Worm (Caenorhabditis elegans) whole organism, mixed stage, embryonic: Measurements from ENCODE around the gene lgc-5.

ENCODE experiments used
- M03D4.4 ChIP-seq: sonication (generic microtip); optimal IDR thresholded peaks from 2 replicates; lab custom pipeline; 2017; ENCODE audit warnings: mild to moderate bottlenecking, missing genetic modification characterization, missing compliant biosample characterization
- blmp-1 ChIP-seq: fragments of 150-350 bp; optimal IDR thresholded peaks from 2 replicates; lab custom pipeline; 2014; ENCODE audit warnings: missing biosample characterization, missing genetic modification characterization
- mep-1 ChIP-seq: fragments of 150-350 bp; optimal IDR thresholded peaks from 2 replicates; lab custom pipeline; 2017; ENCODE audit warnings: missing biosample characterization, missing genetic modification reagents, missing genetic modification characterization, inconsistent platforms
- nhr-12 ChIP-seq: fragments of 150-350 bp; optimal IDR thresholded peaks from 2 replicates; lab custom pipeline; 2014; ENCODE audit warnings: missing biosample characterization, missing genetic modification characterization
- nhr-76 ChIP-seq: sonication (generic microtip); optimal IDR thresholded peaks from 2 replicates; lab custom pipeline; 2017; ENCODE audit warnings: missing biosample characterization, missing genetic modification characterization
- sptf-1 ChIP-seq: sonication (generic microtip); optimal IDR thresholded peaks from 2 replicates; lab custom pipeline; 2017; ENCODE audit warnings: mild to moderate bottlenecking, missing genetic modification characterization, moderate library complexity, missing compliant biosample characterization
- tbx-8 ChIP-seq: fragments of 200-800 bp; sonication (Bioruptor generic); optimal IDR thresholded peaks from 2 replicates; lab custom pipeline; 2018; ENCODE audit warnings: mild to moderate bottlenecking, missing genetic modification characterization, moderate library complexity, missing compliant biosample characterization

ce11 chrIV:8357299-8357698 is 14.8 kb downstream of the lgc-5 start:
- TF ChIP-seq nhr-12 (tag; lab: Kevin White, UChicago) (no peak), blmp-1 (tag; lab: Kevin White, UChicago) (no peak), tbx-8 (GFP tag; lab: Kevin White, UChicago) (no peak), sptf-1 (no peak), mep-1 (tag; lab: Kevin White, UChicago) (no peak), nhr-76 (no peak), M03D4.4 (tag; lab: Kevin White, UChicago) (no peak)
